Worm (Caenorhabditis elegans): ENCODE results near the gene T16A9.3.

The T16A9.3 gene

ce11 chrV:14248654-14249053 lies 43.3 kb downstream of the T16A9.3 start, which contains the start of gene K02E11.6 (continued):
- no peak for TF ChIP-seq ztf-28 (GFP tag; IDR thresholded peaks at IDR 0.05)

ce11 chrV:14252025-14252424 lies 46.7 kb downstream of the T16A9.3 start, which contains the start of gene K02E11.5:
Gene K02E11.5 (plus strand): TSS chrV:14252325.
- no peak for TF ChIP-seq ceh-91 (GFP tag; IDR thresholded peaks at IDR 0.05)
- no peak for TF ChIP-seq lin-26 (GFP tag; IDR thresholded peaks at IDR 0.05)
- no peak for TF ChIP-seq hlh-12 (tag; optimal IDR thresholded peaks at IDR 0.05)
- TF ChIP-seq rcor-1 (GFP tag; IDR thresholded peaks at IDR 0.05), result no peak
- no peak for TF ChIP-seq lin-40 (tag; optimal IDR thresholded peaks at IDR 0.05)
- TF ChIP-seq him-1 (tag; optimal IDR thresholded peaks at IDR 0.05), result no peak

ce11 chrV:14254221-14254620 lies 48.9 kb downstream of the T16A9.3 start, which contains the start of gene K02E11.7:
Gene K02E11.7 (minus strand): TSS chrV:14254321.
- TF ChIP-seq ztf-3 (GFP tag; optimal IDR thresholded peaks at IDR 0.05) (no peak), hmg-1.2 (GFP tag; IDR thresholded peaks at IDR 0.05) (no peak), lir-1 (GFP tag; conservative IDR thresholded peaks at IDR 0.05) (no peak), rpc-1 (optimal IDR thresholded peaks at IDR 0.05) (no peak), rpc-1 (tag; optimal IDR thresholded peaks at IDR 0.05) (no peak), sptf-2 (GFP tag; optimal IDR thresholded peaks at IDR 0.05) (no peak)

ce11 chrV:14256813-14257212 lies 51.5 kb downstream of the T16A9.3 start, which contains the start of gene sre-8:
Gene sre-8 (plus strand): TSS chrV:14257113.
- TF ChIP-seq B0261.1 (tag; optimal IDR thresholded peaks at IDR 0.05), result no peak

All from whole organism, young adult.